Worm (Caenorhabditis elegans) whole organism, L4 larva: ENCODE data around the gene mif-2.

Experiments used
- D1046.2 ChIP-seq: fragments of 200-800 bp; sonication (Bioruptor generic); IDR thresholded peaks from 2 replicates; pipeline ENCODE4 v1.3.6; 2022; ENCODE audit warnings: missing genetic modification characterization, missing compliant biosample characterization
- F37D6.2 ChIP-seq: sonication (generic microtip); optimal IDR thresholded peaks from 2 replicates; lab custom pipeline; 2016; ENCODE audit warnings: mild to moderate bottlenecking, missing genetic modification characterization, missing compliant biosample characterization
- F49E8.2 ChIP-seq: sonication (generic microtip); optimal IDR thresholded peaks from 2 replicates; lab custom pipeline; 2016; ENCODE audit warnings: missing compliant biosample characterization, mild to moderate bottlenecking, missing genetic modification characterization, borderline replicate concordance
- Y48G9A.11 ChIP-seq: fragments of 200-800 bp; sonication (Bioruptor generic); IDR thresholded peaks from 2 replicates; pipeline ENCODE4 v1.3.6; 2022; ENCODE audit warnings: missing genetic modification reagents, missing genetic modification characterization, missing compliant biosample characterization
- ZK337.2 ChIP-seq: fragments of 200-800 bp; sonication (Bioruptor generic); IDR thresholded peaks from 2 replicates; pipeline ENCODE4 v1.3.6; 2022; ENCODE audit warnings: missing genetic modification reagents, missing genetic modification characterization, missing compliant biosample characterization
- ZK546.5 ChIP-seq, 2 experiments: sonication (generic microtip); optimal IDR thresholded peaks; 2 replicates each; lab custom pipeline; 2017; ENCODE audit warnings: missing biosample characterization in 2 of 2, missing genetic modification characterization in 2 of 2
- aly-2 ChIP-seq: sonication (generic microtip); optimal IDR thresholded peaks from 2 replicates; lab custom pipeline; 2018; ENCODE audit warnings: missing biosample characterization, missing genetic modification characterization
- arid-1 ChIP-seq: fragments of 200-800 bp; sonication (Bioruptor generic); conservative IDR thresholded peaks from 2 replicates; pipeline ENCODE4 v1.3.6; 2022; ENCODE audit warnings: missing genetic modification reagents, missing genetic modification characterization, missing compliant biosample characterization
- attf-4 ChIP-seq: sonication (generic microtip); optimal IDR thresholded peaks from 3 replicates; lab custom pipeline; 2017; ENCODE audit warnings: missing biosample characterization, missing genetic modification characterization
- ceh-20 ChIP-seq: fragments of 200-800 bp; sonication (Bioruptor generic); IDR thresholded peaks from 2 replicates; pipeline ENCODE4 v1.3.6; 2022; ENCODE audit warnings: missing genetic modification reagents, missing genetic modification characterization, missing compliant biosample characterization
- ceh-32 ChIP-seq: sonication (generic microtip); optimal IDR thresholded peaks from 2 replicates; lab custom pipeline; 2016; ENCODE audit warnings: mild to moderate bottlenecking, missing genetic modification characterization, missing compliant biosample characterization; ENCODE audit not compliant: poor library complexity
- ceh-62 ChIP-seq: sonication (generic microtip); optimal IDR thresholded peaks from 2 replicates; lab custom pipeline; 2017; ENCODE audit warnings: missing biosample characterization, missing genetic modification characterization
- ceh-82 ChIP-seq: sonication (generic microtip); optimal IDR thresholded peaks from 2 replicates; lab custom pipeline; 2017; ENCODE audit warnings: missing biosample characterization, missing genetic modification characterization
- ctbp-1 ChIP-seq: fragments of 200-800 bp; sonication (Bioruptor generic); IDR thresholded peaks from 2 replicates; pipeline ENCODE4 v1.3.6; 2022; ENCODE audit warnings: missing genetic modification reagents, missing genetic modification characterization, missing compliant biosample characterization
- daf-12 ChIP-seq: fragments of 150-350 bp; optimal IDR thresholded peaks from 2 replicates; lab custom pipeline; 2014; ENCODE audit warnings: missing biosample characterization, missing genetic modification reagents, missing genetic modification characterization
- daf-16 ChIP-seq, 3 experiments: sonication (generic microtip); optimal IDR thresholded peaks; 2 replicates each; lab custom pipeline; 2016 to 2017; ENCODE audit warnings: missing genetic modification characterization in 3 of 3, missing genetic modification reagents in 3 of 3, mild to moderate bottlenecking in 2 of 3, missing compliant biosample characterization in 2 of 3, missing biosample characterization in 1 of 3, moderate library complexity in 1 of 3
- daf-19 ChIP-seq: fragments of 200-800 bp; sonication (Bioruptor generic); conservative IDR thresholded peaks from 2 replicates; pipeline ENCODE4 v1.3.6; 2022; ENCODE audit warnings: missing genetic modification characterization, missing compliant biosample characterization
- daf-8 ChIP-seq: fragments of 200-800 bp; sonication (Bioruptor generic); IDR thresholded peaks from 2 replicates; pipeline ENCODE4 v1.3.6; 2022; ENCODE audit warnings: missing genetic modification characterization, missing compliant biosample characterization
- dmd-9 ChIP-seq: fragments of 200-800 bp; sonication (Bioruptor generic); IDR thresholded peaks from 2 replicates; pipeline ENCODE4 v1.3.6; 2022; ENCODE audit warnings: missing genetic modification reagents, missing genetic modification characterization, missing compliant biosample characterization
- fkh-10 ChIP-seq: fragments of 150-350 bp; optimal IDR thresholded peaks from 2 replicates; lab custom pipeline; 2014; ENCODE audit warnings: missing biosample characterization, missing genetic modification reagents, missing genetic modification characterization
- fos-1 ChIP-seq: fragments of 150-350 bp; optimal IDR thresholded peaks from 2 replicates; lab custom pipeline; 2014; ENCODE audit warnings: missing biosample characterization, missing genetic modification characterization
- gei-8 ChIP-seq: fragments of 200-800 bp; sonication (Bioruptor generic); optimal IDR thresholded peaks from 2 replicates; lab custom pipeline; 2018; ENCODE audit warnings: mild to moderate bottlenecking, missing genetic modification characterization, missing compliant biosample characterization
- hlh-11 ChIP-seq: fragments of 200-800 bp; sonication (Bioruptor generic); optimal IDR thresholded peaks from 2 replicates; lab custom pipeline; 2018; ENCODE audit warnings: mild to moderate bottlenecking, missing genetic modification characterization, missing compliant biosample characterization
- hmg-1.1 ChIP-seq: fragments of 200-800 bp; sonication (Bioruptor generic); IDR thresholded peaks from 2 replicates; pipeline ENCODE4 v1.3.6; 2022; ENCODE audit warnings: missing genetic modification reagents, missing genetic modification characterization, missing compliant biosample characterization
- lim-7 ChIP-seq: fragments of 200-800 bp; sonication (Bioruptor generic); IDR thresholded peaks from 2 replicates; pipeline ENCODE4 v1.3.6; 2022; ENCODE audit warnings: missing genetic modification characterization, missing compliant biosample characterization
- lin-1 ChIP-seq: fragments of 200-800 bp; sonication (Bioruptor generic); IDR thresholded peaks from 2 replicates; pipeline ENCODE4 v1.3.6; 2022; ENCODE audit warnings: missing genetic modification reagents, missing genetic modification characterization, missing compliant biosample characterization
- lin-29 ChIP-seq: fragments of 200-800 bp; sonication (Bioruptor generic); IDR thresholded peaks from 2 replicates; pipeline ENCODE4 v1.3.6; 2022; ENCODE audit warnings: missing genetic modification reagents, missing genetic modification characterization, missing compliant biosample characterization
- lin-38 ChIP-seq: fragments of 200-800 bp; sonication (Bioruptor generic); IDR thresholded peaks from 2 replicates; pipeline ENCODE4 v1.3.6; 2022; ENCODE audit warnings: missing genetic modification reagents, missing genetic modification characterization, missing compliant biosample characterization
- lir-3 ChIP-seq: sonication (generic microtip); optimal IDR thresholded peaks from 2 replicates; lab custom pipeline; 2016; ENCODE audit warnings: mild to moderate bottlenecking, missing genetic modification characterization, missing compliant biosample characterization
- lsy-2 ChIP-seq, 2 experiments: fragments of 150-350 bp in 1 of 2; sonication (generic microtip) in 1 of 2; optimal IDR thresholded peaks; 2 replicates each; lab custom pipeline; 2014 to 2017; ENCODE audit warnings: missing biosample characterization in 2 of 2, missing genetic modification characterization in 2 of 2
- madf-9 ChIP-seq: fragments of 200-800 bp; sonication (Bioruptor generic); conservative IDR thresholded peaks from 2 replicates; pipeline ENCODE4 v1.3.6; 2022; ENCODE audit warnings: missing genetic modification reagents, missing genetic modification characterization, missing compliant biosample characterization
- mep-1 ChIP-seq: fragments of 150-350 bp; sonication (generic microtip); optimal IDR thresholded peaks from 3 replicates; lab custom pipeline; 2014; ENCODE audit warnings: missing biosample characterization, missing genetic modification characterization
- mes-2 ChIP-seq: sonication (generic microtip); optimal IDR thresholded peaks from 2 replicates; lab custom pipeline; 2016; ENCODE audit warnings: missing genotype, mild to moderate bottlenecking, missing genetic modification characterization, missing compliant biosample characterization; ENCODE audit not compliant: poor library complexity, severe bottlenecking
- nhr-10 ChIP-seq: fragments of 150-350 bp; optimal IDR thresholded peaks from 2 replicates; lab custom pipeline; 2014; ENCODE audit warnings: missing biosample characterization, missing genetic modification characterization
- nhr-11 ChIP-seq: fragments of 150-350 bp; optimal IDR thresholded peaks from 2 replicates; lab custom pipeline; 2014; ENCODE audit warnings: missing biosample characterization, missing genetic modification characterization
- nhr-237 ChIP-seq: sonication (generic microtip); optimal IDR thresholded peaks from 2 replicates; lab custom pipeline; 2017; ENCODE audit warnings: missing biosample characterization, missing genetic modification characterization
- nhr-28 ChIP-seq: fragments of 150-350 bp; optimal IDR thresholded peaks from 2 replicates; lab custom pipeline; 2014; ENCODE audit warnings: missing biosample characterization, missing genetic modification characterization
- nhr-41 ChIP-seq: fragments of 200-800 bp; sonication (Bioruptor generic); IDR thresholded peaks from 2 replicates; pipeline ENCODE4 v1.3.6; 2022; ENCODE audit warnings: missing genetic modification reagents, missing genetic modification characterization, missing compliant biosample characterization
- nhr-42 ChIP-seq: fragments of 200-800 bp; sonication (Bioruptor generic); IDR thresholded peaks from 2 replicates; pipeline ENCODE4 v1.3.6; 2022; ENCODE audit warnings: missing genetic modification characterization, missing compliant biosample characterization
- pha-4 ChIP-seq, 2 experiments: fragments of 150-350 bp in 1 of 2; fragments of 200-800 bp in 1 of 2; sonication (Bioruptor generic) in 1 of 2; IDR thresholded peaks in 1 of 2; optimal IDR thresholded peaks in 1 of 2; 2 replicates each; pipeline versions ENCODE4 v1.3.6 to Lab custom; 2014 to 2022; ENCODE audit warnings: missing genetic modification characterization in 2 of 2, missing genetic modification reagents in 2 of 2, missing biosample characterization in 1 of 2, missing compliant biosample characterization in 1 of 2
- pqm-1 ChIP-seq: sonication (generic microtip); optimal IDR thresholded peaks from 2 replicates; lab custom pipeline; 2017; ENCODE audit warnings: missing biosample characterization, missing genetic modification characterization
- snpc-4 ChIP-seq: fragments of 150-350 bp; optimal IDR thresholded peaks from 2 replicates; lab custom pipeline; 2014; ENCODE audit warnings: missing biosample characterization, missing genetic modification characterization
- spr-3 ChIP-seq: fragments of 200-800 bp; sonication (Bioruptor generic); optimal IDR thresholded peaks from 2 replicates; lab custom pipeline; 2018; ENCODE audit warnings: mild to moderate bottlenecking, missing genetic modification characterization, missing compliant biosample characterization
- tra-1 ChIP-seq: fragments of 200-800 bp; sonication (Bioruptor generic); IDR thresholded peaks from 2 replicates; pipeline ENCODE4 v1.3.6; 2022; ENCODE audit warnings: missing genetic modification reagents, missing genetic modification characterization, missing compliant biosample characterization
- unc-130 ChIP-seq: sonication (generic microtip); optimal IDR thresholded peaks from 2 replicates; lab custom pipeline; 2016; ENCODE audit warnings: missing genetic modification reagents, missing genetic modification characterization, missing compliant biosample characterization
- unc-62 ChIP-seq, 3 experiments: fragments of 150-350 bp in 1 of 3; sonication (generic microtip); optimal IDR thresholded peaks in 2 of 3; peaks in 1 of 3; 1 replicate in 1 of 3; 2 replicates in 2 of 3; lab custom pipeline; 2014 to 2017; ENCODE audit warnings: missing biosample characterization in 3 of 3, missing genetic modification characterization in 3 of 3, missing genetic modification reagents in 3 of 3, missing genotype in 1 of 3
- ztf-11 ChIP-seq: fragments of 150-350 bp; optimal IDR thresholded peaks from 2 replicates; lab custom pipeline; 2014; ENCODE audit warnings: missing biosample characterization, missing genetic modification characterization
- ztf-7 ChIP-seq: fragments of 150-350 bp; optimal IDR thresholded peaks from 2 replicates; lab custom pipeline; 2014; ENCODE audit warnings: missing biosample characterization, missing genetic modification characterization

Gene mif-2

ce11 chrV:12025683-12026082 lies 47.4 kb upstream of the mif-2 start (continued):
- TF ChIP-seq ceh-62 (tag; lab: Kevin White, UChicago) (no peak), aly-2 (no peak), ceh-20 (no peak), ZK337.2 (no peak), daf-19 (GFP tag; lab: Robert Waterston, UW) (no peak), arid-1 (GFP tag; lab: Robert Waterston, UW) (no peak), lin-38 (no peak), nhr-42 (GFP tag; lab: Robert Waterston, UW) (no peak), tra-1 (no peak), ceh-82 (no peak), fos-1 (tag; lab: Kevin White, UChicago) (no peak), lsy-2 (tag; optimal IDR thresholded peaks at IDR 0.05; lab: Kevin White, UChicago) (peak in 1 of 2 experiments; percentile 29), nhr-10 (tag; lab: Kevin White, UChicago) (no peak), madf-9 (GFP tag; lab: Robert Waterston, UW) (no peak), nhr-41 (no peak), nhr-28 (tag; lab: Kevin White, UChicago) (no peak), attf-4 (tag; lab: Kevin White, UChicago) (no peak), ZK546.5 (tag; optimal IDR thresholded peaks at IDR 0.05; lab: Kevin White, UChicago) (no peak), daf-12 (tag; lab: Kevin White, UChicago) (no peak), dmd-9 (GFP tag; lab: Robert Waterston, UW) (no peak), pha-4 (GFP tag; IDR thresholded peaks at IDR 0.05; lab: Robert Waterston, UW) (no peak), pha-4 (tag; optimal IDR thresholded peaks at IDR 0.05; lab: Kevin White, UChicago) (no peak), snpc-4 (tag; lab: Kevin White, UChicago) (no peak), ceh-32 (tag; lab: Kevin White, UChicago) (peak; percentile 28), lin-29 (GFP tag; lab: Robert Waterston, UW) (no peak), lin-1 (no peak), ctbp-1 (GFP tag; lab: Robert Waterston, UW) (peak; percentile 66; the same call in 1 of the 2 replicates), daf-16 (GFP tag; optimal IDR thresholded peaks at IDR 0.05; lab: Kevin White, UChicago) (peak in 1 of 2 experiments; percentile 3), daf-16 (tag; optimal IDR thresholded peaks at IDR 0.05; lab: Kevin White, UChicago) (no peak), ztf-11 (tag; lab: Kevin White, UChicago) (no peak), D1046.2 (GFP tag; lab: Robert Waterston, UW) (no peak), hlh-11 (tag; lab: Kevin White, UChicago) (no peak), lim-7 (GFP tag; lab: Robert Waterston, UW) (no peak)

- TF ChIP-seq nhr-11 (tag; lab: Kevin White, UChicago) (peak; percentile 2), madf-9 (GFP tag; lab: Robert Waterston, UW) (no peak), hlh-11 (tag; lab: Kevin White, UChicago) (peak; percentile 3), gei-8 (GFP tag; lab: Kevin White, UChicago) (no peak), pqm-1 (tag; lab: Kevin White, UChicago) (no peak), lsy-2 (tag; optimal IDR thresholded peaks at IDR 0.05; lab: Kevin White, UChicago) (peak in 1 of 2 experiments; percentile 9), nhr-237 (tag; lab: Kevin White, UChicago) (no peak), hmg-1.1 (peak; percentile 64; the same call in 1 of the 2 replicates), spr-3 (GFP tag; lab: Kevin White, UChicago) (no peak), ceh-82 (no peak), mes-2 (tag; lab: Kevin White, UChicago) (no peak), ztf-7 (tag; lab: Kevin White, UChicago) (no peak), fkh-10 (GFP tag; lab: Kevin White, UChicago) (peak; percentile 47), Y48G9A.11 (GFP tag; lab: Robert Waterston, UW) (0 out of 2 replicates have a peak, but pooled peaks have one; percentile 5), ctbp-1 (GFP tag; lab: Robert Waterston, UW) (peak; percentile 79), F49E8.2 (tag; lab: Kevin White, UChicago) (no peak), F37D6.2 (tag; lab: Kevin White, UChicago) (peak; percentile 72), daf-12 (tag; lab: Kevin White, UChicago) (no peak), lir-3 (peak; percentile 18), pha-4 (GFP tag; IDR thresholded peaks at IDR 0.05; lab: Robert Waterston, UW) (no peak), pha-4 (tag; optimal IDR thresholded peaks at IDR 0.05; lab: Kevin White, UChicago) (no peak), mep-1 (tag; lab: Kevin White, UChicago) (peak; percentile 5), ZK546.5 (tag; optimal IDR thresholded peaks at IDR 0.05; lab: Kevin White, UChicago) (no peak), daf-8 (GFP tag; lab: Robert Waterston, UW) (no peak), ceh-20 (peak; percentile 28; the same call in 1 of the 2 replicates), unc-62 (GFP tag; optimal IDR thresholded peaks at IDR 0.05 in 1 of 2; lab: Kevin White, UChicago) (no peak), unc-62 (tag; optimal IDR thresholded peaks at IDR 0.05; lab: Kevin White, UChicago) (no peak), unc-130 (GFP tag; lab: Kevin White, UChicago) (no peak)
These were observed 46.0 kb upstream of the mif-2 start for ce11 chrV:12024273-12024672.
